Fruit fly (Drosophila melanogaster) whole organism, embryonic: ENCODE measurements around the gene Mbs.

Experiments
- Ada2b ChIP-seq: fragments of 200-800 bp; sonication (Bioruptor generic); IDR thresholded peaks from 2 replicates; pipeline ENCODE4 v1.3.6; 2022; ENCODE audit warnings: missing biosample characterization, missing genetic modification characterization
- Awh ChIP-seq: fragments of 200-800 bp; sonication (Bioruptor generic); IDR thresholded peaks from 2 replicates; pipeline ENCODE4, ENCODE4 v1.3.6; 2022; ENCODE audit warnings: missing biosample characterization, missing genetic modification characterization
- BtbVII ChIP-seq: fragments of 200-800 bp; sonication (Bioruptor generic); optimal IDR thresholded peaks from 3 replicates; lab custom pipeline; 2017; ENCODE audit warnings: missing biosample characterization, mild to moderate bottlenecking, missing genetic modification characterization
- Bteb2 ChIP-seq: fragments of 200-800 bp; sonication (Bioruptor generic); optimal IDR thresholded peaks from 2 replicates; lab custom pipeline; 2016; ENCODE audit warnings: missing biosample characterization, missing genetic modification characterization
- CG1024 ChIP-seq: fragments of 200-800 bp; sonication (Bioruptor generic); IDR thresholded peaks from 2 replicates; pipeline ENCODE4 v1.3.6; 2022; ENCODE audit warnings: missing biosample characterization, missing genetic modification characterization
- CG10543 ChIP-seq: fragments of 200-800 bp; sonication (Bioruptor generic); optimal IDR thresholded peaks from 3 replicates; lab custom pipeline; 2017; ENCODE audit warnings: missing biosample characterization, mild to moderate bottlenecking, missing genetic modification characterization, moderate library complexity
- CG11093 ChIP-seq: fragments of 200-800 bp; sonication (Bioruptor generic); IDR thresholded peaks from 3 replicates; pipeline ENCODE4 v1.3.6; 2022; ENCODE audit warnings: missing biosample characterization, missing genetic modification characterization
- CG13123 ChIP-seq: fragments of 200-800 bp; sonication (Bioruptor generic); optimal IDR thresholded peaks from 2 replicates; lab custom pipeline; 2016; ENCODE audit warnings: missing biosample characterization, missing genetic modification characterization
- CG18476 ChIP-seq: fragments of 200-800 bp; sonication (Bioruptor generic); optimal IDR thresholded peaks from 2 replicates; lab custom pipeline; 2016; ENCODE audit warnings: missing biosample characterization, mild to moderate bottlenecking, missing genetic modification characterization
- CG2199 ChIP-seq: fragments of 200-800 bp; sonication (Bioruptor generic); IDR thresholded peaks from 3 replicates; pipeline ENCODE4 v1.3.6; 2022; ENCODE audit warnings: missing biosample characterization, missing genetic modification characterization
- CG32767 ChIP-seq: fragments of 200-800 bp; sonication (Bioruptor generic); IDR thresholded peaks from 2 replicates; pipeline ENCODE4 v1.3.6; 2022; ENCODE audit warnings: missing biosample characterization, missing genetic modification characterization
- CG3995 ChIP-seq: fragments of 200-800 bp; sonication (Bioruptor generic); optimal IDR thresholded peaks from 3 replicates; lab custom pipeline; 2016; ENCODE audit warnings: missing biosample characterization, missing genetic modification characterization
- CG6683 ChIP-seq: fragments of 200-800 bp; sonication (Bioruptor generic); optimal IDR thresholded peaks from 2 replicates; lab custom pipeline; 2017; ENCODE audit warnings: missing biosample characterization, mild to moderate bottlenecking, missing genetic modification characterization, missing genetic modification reagents
- D19A ChIP-seq: fragments of 200-800 bp; optimal IDR thresholded peaks from 3 replicates; lab custom pipeline; 2019; ENCODE audit warnings: missing biosample characterization, mild to moderate bottlenecking, missing genetic modification characterization, moderate library complexity
- Dp ChIP-seq: fragments of 200-800 bp; sonication (Bioruptor generic); optimal IDR thresholded peaks from 2 replicates; lab custom pipeline; 2018; ENCODE audit warnings: missing biosample characterization, mild to moderate bottlenecking, missing genetic modification characterization, moderate library complexity
- Elba2 ChIP-seq: fragments of 200-800 bp; sonication (Bioruptor generic); optimal IDR thresholded peaks from 3 replicates; lab custom pipeline; 2016; ENCODE audit warnings: missing biosample characterization, missing genetic modification characterization
- H15 ChIP-seq: fragments of 200-800 bp; sonication (Bioruptor generic); IDR thresholded peaks from 3 replicates; pipeline ENCODE4 v1.3.6; 2022; ENCODE audit warnings: missing biosample characterization, missing genetic modification characterization
- HmgD ChIP-seq: fragments of 200-800 bp; sonication (Bioruptor generic); optimal IDR thresholded peaks from 3 replicates; lab custom pipeline; 2016; ENCODE audit warnings: missing biosample characterization, missing genetic modification characterization
- NC2α ChIP-seq: fragments of 200-800 bp; sonication (Bioruptor generic); optimal IDR thresholded peaks from 2 replicates; lab custom pipeline; 2016; ENCODE audit warnings: missing biosample characterization, missing genetic modification characterization
- NK7.1 ChIP-seq: fragments of 200-800 bp; sonication (Bioruptor generic); optimal IDR thresholded peaks from 3 replicates; lab custom pipeline; 2016; ENCODE audit warnings: missing biosample characterization, missing genetic modification characterization
- Pdp1 ChIP-seq, 2 experiments: fragments of 200-800 bp; sonication (Bioruptor generic); optimal IDR thresholded peaks; 3 replicates each; lab custom pipeline; 2016; ENCODE audit warnings: missing biosample characterization in 2 of 2, missing genetic modification characterization in 2 of 2, mild to moderate bottlenecking in 1 of 2, moderate library complexity in 1 of 2
- Sin3A ChIP-seq: fragments of >200 bp; optimal IDR thresholded peaks from 2 replicates; lab custom pipeline; 2018
- Xbp1 ChIP-seq: fragments of 200-800 bp; sonication (Bioruptor generic); optimal IDR thresholded peaks from 3 replicates; lab custom pipeline; 2016; ENCODE audit warnings: missing biosample characterization, mild to moderate bottlenecking, missing genetic modification characterization
- ato ChIP-seq: fragments of 200-800 bp; sonication (Bioruptor generic); IDR thresholded peaks from 2 replicates; pipeline ENCODE4 v1.3.6; 2022; ENCODE audit warnings: missing biosample characterization, missing genetic modification characterization; ENCODE audit not compliant: partially characterized antibody
- bbx ChIP-seq: fragments of 200-800 bp; sonication (Bioruptor generic); IDR thresholded peaks from 2 replicates; pipeline ENCODE4 v1.3.6; 2022; ENCODE audit warnings: missing biosample characterization, missing genetic modification characterization; ENCODE audit not compliant: partially characterized antibody
- ewg ChIP-seq: fragments of 200-800 bp; sonication (Bioruptor generic); optimal IDR thresholded peaks from 3 replicates; lab custom pipeline; 2017; ENCODE audit warnings: mild to moderate bottlenecking, missing biosample characterization, missing genetic modification reagents, missing genetic modification characterization
- fu2 ChIP-seq: fragments of 200-800 bp; sonication (Bioruptor generic); optimal IDR thresholded peaks from 2 replicates; lab custom pipeline; 2016; ENCODE audit warnings: missing biosample characterization, missing genetic modification characterization
- grau ChIP-seq: fragments of 200-800 bp; optimal IDR thresholded peaks from 3 replicates; lab custom pipeline; 2019; ENCODE audit warnings: missing biosample characterization, mild to moderate bottlenecking, missing genetic modification characterization, moderate library complexity
- ham ChIP-seq: fragments of 200-800 bp; sonication (Bioruptor generic); IDR thresholded peaks from 2 replicates; pipeline ENCODE4 v1.3.6; 2022; ENCODE audit warnings: missing biosample characterization, missing genetic modification characterization
- ind ChIP-seq: fragments of 200-800 bp; sonication (Bioruptor generic); optimal IDR thresholded peaks from 3 replicates; lab custom pipeline; 2016; ENCODE audit warnings: missing biosample characterization, missing genetic modification characterization
- inv ChIP-seq: fragments of 200-800 bp; sonication (Bioruptor generic); IDR thresholded peaks from 2 replicates; pipeline ENCODE4 v1.3.6; 2022; ENCODE audit warnings: missing biosample characterization, missing genetic modification characterization; ENCODE audit not compliant: partially characterized antibody
- jing ChIP-seq: fragments of 200-800 bp; sonication (Bioruptor generic); optimal IDR thresholded peaks from 2 replicates; lab custom pipeline; 2018; ENCODE audit warnings: missing biosample characterization, mild to moderate bottlenecking, missing genetic modification characterization
- luna ChIP-seq: fragments of 200-800 bp; sonication (Bioruptor generic); optimal IDR thresholded peaks from 2 replicates; lab custom pipeline; 2016; ENCODE audit warnings: missing biosample characterization, missing genetic modification characterization
- mam ChIP-seq: fragments of 200-800 bp; sonication (Bioruptor generic); optimal IDR thresholded peaks from 3 replicates; lab custom pipeline; 2016; ENCODE audit warnings: missing biosample characterization, missing genetic modification characterization
- nom ChIP-seq: fragments of 200-800 bp; sonication (Bioruptor generic); optimal IDR thresholded peaks from 2 replicates; lab custom pipeline; 2017; ENCODE audit warnings: missing biosample characterization, missing genetic modification characterization, mild to moderate bottlenecking, moderate library complexity, missing genetic modification reagents
- onecut ChIP-seq: fragments of 200-800 bp; sonication (Bioruptor generic); IDR thresholded peaks from 2 replicates; pipeline ENCODE4 v1.3.6; 2022; ENCODE audit warnings: missing biosample characterization, missing genetic modification characterization
- row ChIP-seq: fragments of 200-800 bp; sonication (Bioruptor generic); IDR thresholded peaks from 3 replicates; pipeline ENCODE4 v1.3.6; 2022; ENCODE audit warnings: missing biosample characterization, missing genetic modification characterization
- sc ChIP-seq, 3 experiments: fragments of >200 bp in 2 of 3; fragments of 200-800 bp in 1 of 3; sonication (Bioruptor generic) in 1 of 3; optimal IDR thresholded peaks; 2 replicates in 2 of 3; 3 replicates in 1 of 3; lab custom pipeline; 2017; ENCODE audit warnings: mild to moderate bottlenecking in 1 of 3, missing biosample characterization in 1 of 3, missing genetic modification characterization in 1 of 3, missing genetic modification reagents in 1 of 3
- sens ChIP-seq: fragments of 200-800 bp; sonication (Bioruptor generic); peaks from one replicate; lab custom pipeline; 2016; ENCODE audit warnings: missing biosample characterization, missing genetic modification characterization
- sisA ChIP-seq: fragments of 200-800 bp; sonication (Bioruptor generic); IDR thresholded peaks from 2 replicates; pipeline ENCODE4 v1.3.6; 2022; ENCODE audit warnings: missing biosample characterization, missing genetic modification characterization
- tap ChIP-seq: fragments of 200-800 bp; optimal IDR thresholded peaks from 3 replicates; lab custom pipeline; 2019; ENCODE audit warnings: missing biosample characterization, mild to moderate bottlenecking, missing genetic modification characterization, moderate library complexity
- tll ChIP-seq, 2 experiments: fragments of 200-800 bp in 1 of 2; fragments of >200 bp in 1 of 2; sonication (Bioruptor generic) in 1 of 2; optimal IDR thresholded peaks; 2 replicates each; lab custom pipeline; 2017 to 2019; ENCODE audit warnings: missing biosample characterization in 2 of 2, missing genetic modification characterization in 2 of 2, mild to moderate bottlenecking in 1 of 2, moderate library complexity in 1 of 2
- trem ChIP-seq: fragments of 200-800 bp; optimal IDR thresholded peaks from 3 replicates; lab custom pipeline; 2019; ENCODE audit warnings: missing biosample characterization, mild to moderate bottlenecking, missing genetic modification characterization, moderate library complexity
- tx ChIP-seq: fragments of 200-800 bp; sonication (Bioruptor generic); optimal IDR thresholded peaks from 2 replicates; lab custom pipeline; 2016; ENCODE audit warnings: missing biosample characterization, missing genetic modification characterization
- vnd ChIP-seq: fragments of 200-800 bp; sonication (Bioruptor generic); IDR thresholded peaks from 3 replicates; pipeline ENCODE4 v1.3.6; 2022; ENCODE audit warnings: missing biosample characterization, missing genetic modification characterization; ENCODE audit not compliant: partially characterized antibody

Mbs gene

dm6 chr3L:16033090-16033828 is 18.5 kb upstream of the Mbs start, which contains the start of the genes CG42717 and CG42716:
Gene CG42717 (minus strand): TSS chr3L:16033190.
Gene CG42716 (plus strand): TSS chr3L:16033778.
- TF ChIP-seq tx: no peak
- TF ChIP-seq CG13123 (GFP tag; lab: Kevin White, UChicago): no peak
- TF ChIP-seq H15 (GFP tag; lab: Robert Waterston, UW): no peak
- no peak for TF ChIP-seq NK7.1 (GFP tag; lab: Kevin White, UChicago)
- no peak for TF ChIP-seq vnd (GFP tag; lab: Robert Waterston, UW)
- TF ChIP-seq HmgD (GFP tag; lab: Kevin White, UChicago): no peak
- no peak for TF ChIP-seq CG18476 (GFP tag; lab: Kevin White, UChicago)
- no peak for TF ChIP-seq row
- no peak for TF ChIP-seq tap
- no peak for TF ChIP-seq D19A (tag; lab: Kevin White, UChicago)
- TF ChIP-seq onecut (GFP tag; lab: Robert Waterston, UW): no peak
- no peak for TF ChIP-seq Xbp1 (GFP tag; lab: Kevin White, UChicago)
- no peak for TF ChIP-seq tll (GFP tag; optimal IDR thresholded peaks at IDR 0.05; lab: Kevin White, UChicago)
- no peak for TF ChIP-seq Sin3A (lab: Kevin White, UChicago)
- TF ChIP-seq trem (tag; lab: Kevin White, UChicago): no peak
- TF ChIP-seq NC2α (GFP tag; lab: Kevin White, UChicago): no peak

dm6 chr3L:16034224-16034623 is 17.5 kb upstream of the Mbs start, which contains the start of gene CG42538:
Gene CG42538 (plus strand): TSS chr3L:16034524.
- TF ChIP-seq mam (GFP tag; lab: Kevin White, UChicago) (no peak), Elba2 (peak; percentile 18), Pdp1 (GFP tag; optimal IDR thresholded peaks at IDR 0.05; lab: Kevin White, UChicago) (peak in 1 of 2 experiments; percentile 25)

dm6 chr3L:16035185-16035584 is 16.6 kb upstream of the Mbs start, which contains the start of gene CG5895:
Gene CG5895 (plus strand): TSS chr3L:16035485.
- TF ChIP-seq fu2 (GFP tag; lab: Kevin White, UChicago): no peak
- TF ChIP-seq CG1024 (GFP tag; lab: Robert Waterston, UW): 0 out of 2 replicates have a peak, but pooled peaks have one; percentile 8
- TF ChIP-seq sens: peak; percentile 34
- no peak for TF ChIP-seq sc (optimal IDR thresholded peaks at IDR 0.05; lab: Kevin White, UChicago)
- TF ChIP-seq sc (GFP tag; optimal IDR thresholded peaks at IDR 0.05; lab: Kevin White, UChicago): no peak
- TF ChIP-seq ewg (GFP tag; lab: Kevin White, UChicago): no peak
- no peak for TF ChIP-seq ato (GFP tag; lab: Robert Waterston, UW)
- peak; percentile 47; the same call in 1 of the 3 replicates for TF ChIP-seq CG2199 (GFP tag; lab: Robert Waterston, UW)
- TF ChIP-seq BtbVII (GFP tag; lab: Kevin White, UChicago): no peak
- no peak for TF ChIP-seq CG10543 (GFP tag; lab: Kevin White, UChicago)
- no peak for TF ChIP-seq ham (GFP tag; lab: Robert Waterston, UW)
- TF ChIP-seq CG6683 (GFP tag; lab: Kevin White, UChicago): no peak
- no peak for TF ChIP-seq grau (tag; lab: Kevin White, UChicago)

- TF ChIP-seq inv (GFP tag; lab: Robert Waterston, UW): no peak; the same call in 1 of the 2 replicates
- TF ChIP-seq Awh (GFP tag; lab: Robert Waterston, UW): peak; percentile 80
- peak; percentile 74 for TF ChIP-seq Ada2b (GFP tag; lab: Robert Waterston, UW)
- no peak for TF ChIP-seq CG32767 (GFP tag; lab: Robert Waterston, UW)
- TF ChIP-seq CG3995 (GFP tag; lab: Kevin White, UChicago): peak; percentile 6
- peak; percentile 62 for TF ChIP-seq Dp
- TF ChIP-seq CG11093 (GFP tag; lab: Robert Waterston, UW): peak; percentile 33; the same call in 1 of the 3 replicates
- TF ChIP-seq nom: peak; percentile 4
- TF ChIP-seq ind (GFP tag; lab: Kevin White, UChicago): peak; percentile 73
- peak; percentile 27 for TF ChIP-seq jing
- TF ChIP-seq luna (GFP tag; lab: Kevin White, UChicago): peak; percentile 79
- peak; percentile 81 for TF ChIP-seq sisA
- TF ChIP-seq bbx (GFP tag; lab: Robert Waterston, UW): peak; percentile 61
- peak; percentile 80 for TF ChIP-seq Bteb2 (GFP tag; lab: Kevin White, UChicago)
Measured at dm6 chr3L:16037048-16037477, 14.7 kb upstream of the Mbs start.
